Worm (Caenorhabditis elegans): ENCODE data around the gene F08D12.3.

F08D12.3 gene

ce11 chrII:2774904-2775303, 4.4 kb upstream of the F08D12.3 start, which contains the start of gene fbxb-111:
Gene fbxb-111, minus strand, starts transcription at chrII:2775004.
- no peak for TF ChIP-seq F37B4.10 (GFP tag; IDR thresholded peaks at IDR 0.05)
- TF ChIP-seq hmg-1.2 (GFP tag; IDR thresholded peaks at IDR 0.05) = no peak
- no peak for TF ChIP-seq T26A5.8 (tag; optimal IDR thresholded peaks at IDR 0.05)
- TF ChIP-seq let-526 (GFP tag; IDR thresholded peaks at IDR 0.05) = no peak
- TF ChIP-seq D2030.7 (GFP tag; IDR thresholded peaks at IDR 0.05) = no peak
- no peak for TF ChIP-seq F55B11.4 (tag; optimal IDR thresholded peaks at IDR 0.05; ENCODE audit: borderline replicate concordance, insufficient read depth)
- TF ChIP-seq die-1 (tag; optimal IDR thresholded peaks at IDR 0.05) = no peak
- TF ChIP-seq hsf-1 (GFP tag; IDR thresholded peaks at IDR 0.05) = no peak
- no peak for TF ChIP-seq nfya-2 (GFP tag; IDR thresholded peaks at IDR 0.05)
- no peak for TF ChIP-seq aptf-3 (GFP tag; IDR thresholded peaks at IDR 0.05)
- TF ChIP-seq ZK185.1 (tag; optimal IDR thresholded peaks at IDR 0.05; ENCODE audit: poor library complexity, severe bottlenecking) = no peak
- TF ChIP-seq snpc-3.4 (tag; optimal IDR thresholded peaks at IDR 0.05) = no peak
- TF ChIP-seq ztf-26 (tag; optimal IDR thresholded peaks at IDR 0.05) = no peak
- no peak for TF ChIP-seq Y53G8AR.9 (GFP tag; conservative IDR thresholded peaks at IDR 0.05)
- no peak for TF ChIP-seq somi-1 (GFP tag; optimal IDR thresholded peaks at IDR 0.05)
- TF ChIP-seq ceh-27 (GFP tag; optimal IDR thresholded peaks at IDR 0.05) = no peak
- TF ChIP-seq hmg-20 (GFP tag; IDR thresholded peaks at IDR 0.05) = no peak

- TF ChIP-seq zim-3 (tag; optimal IDR thresholded peaks at IDR 0.05) (no peak), aptf-3 (GFP tag; IDR thresholded peaks at IDR 0.05) (no peak), C17E4.6 (GFP tag; IDR thresholded peaks at IDR 0.05) (no peak), B0035.1 (tag; optimal IDR thresholded peaks at IDR 0.05) (no peak), B0019.2 (GFP tag; conservative IDR thresholded peaks at IDR 0.05) (no peak), dox-1 (GFP tag; IDR thresholded peaks at IDR 0.05) (no peak), unc-130 (GFP tag; optimal IDR thresholded peaks at IDR 0.05) (no peak), F57A8.1 (GFP tag; optimal IDR thresholded peaks at IDR 0.05) (no peak), nhr-27 (tag; optimal IDR thresholded peaks at IDR 0.05) (no peak), snpc-1.1 (tag; optimal IDR thresholded peaks at IDR 0.05; ENCODE audit: insufficient read depth) (no peak), nhr-80 (tag; optimal IDR thresholded peaks at IDR 0.05) (no peak)
Observed at ce11 chrII:2777846-2778245, 1.5 kb upstream of the F08D12.3 start, which contains the start of gene F08D12.4. Gene F08D12.4, plus strand, starts transcription at chrII:2778146.

ce11 chrII:2780804-2781203, 1.5 kb downstream of the F08D12.3 start:
- TF ChIP-seq sdz-38 (tag; optimal IDR thresholded peaks at IDR 0.05) (no peak), K11D2.4 (GFP tag; IDR thresholded peaks at IDR 0.05) (no peak), zfh-2 (GFP tag; conservative IDR thresholded peaks at IDR 0.05) (peak; percentile 50), hrde-1 (tag; optimal IDR thresholded peaks at IDR 0.05; ENCODE audit: borderline replicate concordance) (no peak), attf-5 (GFP tag; optimal IDR thresholded peaks at IDR 0.05) (no peak)

- TF ChIP-seq F22D6.2 (tag; optimal IDR thresholded peaks at IDR 0.05) (no peak), B0019.2 (GFP tag; conservative IDR thresholded peaks at IDR 0.05) (no peak), cebp-2 (GFP tag; IDR thresholded peaks at IDR 0.05) (no peak), ekl-4 (GFP tag; IDR thresholded peaks at IDR 0.05) (no peak), madf-8 (GFP tag; conservative IDR thresholded peaks at IDR 0.05) (no peak), snpc-4 (GFP tag; optimal IDR thresholded peaks at IDR 0.05) (no peak), snpc-4 (tag; optimal IDR thresholded peaks at IDR 0.05) (no peak), nhr-90 (tag; optimal IDR thresholded peaks at IDR 0.05) (no peak), ceh-58 (GFP tag; IDR thresholded peaks at IDR 0.05) (no peak), nfyb-1 (GFP tag; IDR thresholded peaks at IDR 0.05) (no peak), let-607 (tag; optimal IDR thresholded peaks at IDR 0.05) (no peak), hlh-12 (tag; optimal IDR thresholded peaks at IDR 0.05) (no peak), dox-1 (GFP tag; IDR thresholded peaks at IDR 0.05) (no peak), let-526 (GFP tag; IDR thresholded peaks at IDR 0.05) (no peak), F52B5.7 (tag; optimal IDR thresholded peaks at IDR 0.05) (no peak), rpc-1 (optimal IDR thresholded peaks at IDR 0.05) (no peak), rpc-1 (tag; optimal IDR thresholded peaks at IDR 0.05) (no peak), tlf-1 (GFP tag; optimal IDR thresholded peaks at IDR 0.05) (no peak)
Observed at ce11 chrII:2781355-2781754, 2.0 kb downstream of the F08D12.3 start, which contains the start of gene F08D12.2. Gene F08D12.2, plus strand, starts transcription at chrII:2781655.

Measured in whole organism, young adult.